Fruit fly (Drosophila melanogaster) S2 (cell line): ENCODE measurements around the gene fend.
"Not testable (repeated sequence)": the region's sequence is repeated elsewhere in the genome, so short reads cannot be mapped to it uniquely, and the experiment has no call there.

Experiments
- CG8478 ChIP-seq: fragments of >200 bp; optimal IDR thresholded peaks from 2 replicates; lab custom pipeline; 2018
- CTCF ChIP-seq, 2 experiments: fragments of >200 bp; optimal IDR thresholded peaks; 2 replicates each; lab custom pipeline; 2018

DNA sequence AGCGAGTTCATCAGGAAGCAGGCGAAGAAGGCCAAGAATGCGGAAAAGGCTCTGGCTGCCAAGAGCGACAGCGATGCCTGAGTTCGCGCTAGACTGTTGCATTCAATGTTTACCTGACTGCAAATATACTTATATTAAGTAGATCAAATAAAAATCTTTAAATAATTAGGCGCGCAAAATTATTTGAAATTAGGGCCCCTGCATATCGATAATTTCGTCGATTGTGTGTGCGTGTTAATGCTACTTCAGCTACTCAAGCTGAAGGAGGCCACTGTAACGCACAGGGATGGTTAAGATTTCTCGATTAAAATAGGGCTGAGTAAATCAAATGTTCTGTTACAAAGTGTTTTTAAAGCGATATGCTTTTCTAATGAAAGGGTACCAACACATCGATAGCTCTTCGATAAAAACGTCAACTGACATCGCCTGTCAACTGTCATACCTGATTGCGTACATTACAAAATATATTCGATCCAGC, 48.2 kb downstream of the fend start, which contains the start of gene CG32706:
- TF ChIP-seq CTCF (optimal IDR thresholded peaks at IDR 0.05; lab: Kevin White, UChicago); CG8478 (lab: Kevin White, UChicago): not testable (repeated sequence)
